Fruit fly (Drosophila melanogaster): Measurements from ENCODE around the gene Sema1a.

Sema1a gene

DNA sequence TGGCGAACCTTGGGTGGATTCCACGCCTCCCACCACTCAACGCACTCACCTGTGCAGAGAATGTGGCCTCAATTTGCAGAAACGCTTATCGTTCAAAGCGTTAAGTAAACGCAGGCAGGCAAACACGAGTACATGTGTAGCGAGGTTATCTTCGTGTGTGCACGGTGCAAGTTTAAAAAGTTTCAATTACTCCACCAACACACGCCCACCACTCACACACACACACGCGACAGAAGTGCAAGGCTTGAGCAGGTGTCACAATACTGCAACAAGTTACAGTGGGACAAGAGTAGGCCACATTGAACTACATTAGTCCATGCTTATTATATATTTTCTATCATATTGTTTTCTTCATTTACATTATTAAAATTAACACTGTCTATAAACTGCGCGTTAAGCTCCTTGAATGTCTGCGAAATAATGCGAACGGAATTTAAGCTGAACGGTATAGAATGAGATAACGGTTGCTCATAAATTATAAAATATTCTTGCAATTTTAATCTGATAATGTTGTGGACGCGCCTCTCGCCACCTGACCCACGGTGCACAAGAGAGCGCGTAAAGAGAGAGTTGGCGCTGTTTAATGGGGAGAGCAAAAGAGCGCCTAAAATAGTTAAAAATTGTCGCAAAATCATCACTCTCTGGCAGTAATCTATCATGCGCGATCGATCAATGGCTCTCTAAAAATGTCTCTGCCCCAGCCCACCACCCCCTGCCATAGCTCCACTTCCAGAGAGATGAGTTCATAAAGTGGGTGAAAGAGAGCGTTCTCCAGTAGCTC is 7.2 kb upstream of the Sema1a start (continued):
- TF ChIP-seq CG3995 (GFP tag; optimal IDR thresholded peaks at IDR 0.05): peak; percentile 20
- peak; percentile 93 for TF ChIP-seq HHEX (GFP tag; optimal IDR thresholded peaks at IDR 0.05)
- TF ChIP-seq CG3726 (GFP tag; IDR thresholded peaks at IDR 0.05): peak; percentile 94
- TF ChIP-seq zf30C (GFP tag; optimal IDR thresholded peaks at IDR 0.05): no peak
- TF ChIP-seq CG2199 (GFP tag; IDR thresholded peaks at IDR 0.05): peak; percentile 89; the same call in 2 of the 3 replicates
- TF ChIP-seq CG30431 (GFP tag; optimal IDR thresholded peaks at IDR 0.05): peak; percentile 88
- peak; percentile 37 for TF ChIP-seq CG13624 (GFP tag; optimal IDR thresholded peaks at IDR 0.05)
- TF ChIP-seq NC2α (GFP tag; optimal IDR thresholded peaks at IDR 0.05): peak; percentile 57
- peak; percentile 88 for TF ChIP-seq tio (GFP tag; optimal IDR thresholded peaks at IDR 0.05)
- peak; percentile 92 for TF ChIP-seq B-H1 (GFP tag; IDR thresholded peaks at IDR 0.05)
- peak; percentile 88 for TF ChIP-seq Hmr (GFP tag; optimal IDR thresholded peaks at IDR 0.05)
- peak in 1 of 2 experiments; percentile 86 for TF ChIP-seq Hr78 (GFP tag; optimal IDR thresholded peaks at IDR 0.05)
- peak; percentile 93 for TF ChIP-seq CG12299 (tag; optimal IDR thresholded peaks at IDR 0.05)
- peak; percentile 98 for TF ChIP-seq fd96Cb (tag; optimal IDR thresholded peaks at IDR 0.05)
- peak; percentile 90; the same call in 3 of the 4 replicates for TF ChIP-seq chinmo (GFP tag; IDR thresholded peaks at IDR 0.05; ENCODE audit: partially characterized antibody)
- peak; percentile 82 for TF ChIP-seq CG12155 (GFP tag; optimal IDR thresholded peaks at IDR 0.05)
- TF ChIP-seq E2f2 (GFP tag; IDR thresholded peaks at IDR 0.05): peak; percentile 80
- peak; percentile 65 for TF ChIP-seq CG2116 (GFP tag; optimal IDR thresholded peaks at IDR 0.05)
- TF ChIP-seq az2 (GFP tag; optimal IDR thresholded peaks at IDR 0.05): peak; percentile 95
- peak; percentile 92 for TF ChIP-seq otp (GFP tag; IDR thresholded peaks at IDR 0.05)
- TF ChIP-seq CG15514 (GFP tag; optimal IDR thresholded peaks at IDR 0.05): peak; percentile 72
- TF ChIP-seq eyg (GFP tag; optimal IDR thresholded peaks at IDR 0.05): peak; percentile 31
- peak; percentile 71 for TF ChIP-seq Deaf1 (tag; optimal IDR thresholded peaks at IDR 0.05)
- TF ChIP-seq scrt (GFP tag; optimal IDR thresholded peaks at IDR 0.05): peak; percentile 85
- no peak for TF ChIP-seq amos (GFP tag; IDR thresholded peaks at IDR 0.05; ENCODE audit: partially characterized antibody)
- TF ChIP-seq gfzf (GFP tag; optimal IDR thresholded peaks at IDR 0.05): no peak
- peak; percentile 94 for TF ChIP-seq CG18476 (GFP tag; optimal IDR thresholded peaks at IDR 0.05)
- peak; percentile 36 for TF ChIP-seq CG7786 (GFP tag; optimal IDR thresholded peaks at IDR 0.05)
- TF ChIP-seq nmo (GFP tag; optimal IDR thresholded peaks at IDR 0.05): peak; percentile 98
- peak; percentile 96 for TF ChIP-seq nau (GFP tag; optimal IDR thresholded peaks at IDR 0.05)
- TF ChIP-seq CG16779 (GFP tag; IDR thresholded peaks at IDR 0.05): peak; percentile 86
- peak; percentile 88 for TF ChIP-seq Vsx1 (GFP tag; optimal IDR thresholded peaks at IDR 0.05)
- TF ChIP-seq maf-S (GFP tag; optimal IDR thresholded peaks at IDR 0.05): peak; percentile 84
- peak; percentile 95 for TF ChIP-seq Xbp1 (GFP tag; optimal IDR thresholded peaks at IDR 0.05)
- no peak for TF ChIP-seq pho (GFP tag; optimal IDR thresholded peaks at IDR 0.05)
- no peak for TF ChIP-seq br (optimal IDR thresholded peaks at IDR 0.05)
- TF ChIP-seq gsb-n (tag; optimal IDR thresholded peaks at IDR 0.05): peak; percentile 96
- peak; percentile 76 for TF ChIP-seq Ravus (GFP tag; IDR thresholded peaks at IDR 0.05)
- TF ChIP-seq CG11560 (tag; IDR thresholded peaks at IDR 0.05): peak; percentile 84
- TF ChIP-seq CG7745 (tag; optimal IDR thresholded peaks at IDR 0.05): peak; percentile 50
- peak; percentile 76 for TF ChIP-seq CG7556 (GFP tag; optimal IDR thresholded peaks at IDR 0.05)
- peak; percentile 73 for TF ChIP-seq NFAT (GFP tag; IDR thresholded peaks at IDR 0.05)
- TF ChIP-seq Dref (GFP tag; IDR thresholded peaks at IDR 0.05): no peak
- peak; percentile 96 for TF ChIP-seq Abd-B (GFP tag; optimal IDR thresholded peaks at IDR 0.05)
- peak; percentile 40 for TF ChIP-seq CG1792 (GFP tag; optimal IDR thresholded peaks at IDR 0.05)
- peak; percentile 92 for TF ChIP-seq CG32767 (GFP tag; IDR thresholded peaks at IDR 0.05)
- TF ChIP-seq Dbx (GFP tag; IDR thresholded peaks at IDR 0.05): peak; percentile 45
- peak; percentile 51 for TF ChIP-seq CG7928 (GFP tag; optimal IDR thresholded peaks at IDR 0.05)
- TF ChIP-seq CG11696 (GFP tag; IDR thresholded peaks at IDR 0.05): peak; percentile 75
- TF ChIP-seq h (optimal IDR thresholded peaks at IDR 0.05): no peak

Data from whole organism, embryonic.